Worm (Caenorhabditis elegans): ENCODE results near the gene fem-2.

The fem-2 gene

DNA sequence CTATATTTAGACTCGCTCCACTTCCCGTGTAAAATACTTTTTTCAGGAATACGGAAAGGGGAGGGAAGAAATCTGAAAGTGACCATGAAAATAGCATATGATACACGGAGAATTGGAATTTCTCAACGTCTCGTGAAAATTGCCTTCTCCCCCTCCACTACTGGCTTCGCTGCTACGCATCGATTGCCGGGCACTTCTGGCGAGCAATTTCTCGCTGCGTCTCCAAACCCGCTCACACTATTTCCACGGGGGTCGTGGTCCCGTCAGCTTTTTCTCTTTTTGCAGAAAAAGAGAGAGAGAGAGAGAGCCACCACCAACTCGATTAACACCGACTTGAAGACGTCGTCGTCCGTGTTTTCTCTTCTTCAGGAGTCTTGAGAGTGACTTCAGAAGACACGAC, 36.6 kb upstream of the fem-2 start (continued):
- TF ChIP-seq dmd-4 (tag; optimal IDR thresholded peaks at IDR 0.05) (no peak), nhr-237 (tag; optimal IDR thresholded peaks at IDR 0.05) (no peak), unc-39 (tag; optimal IDR thresholded peaks at IDR 0.05) (no peak), lsy-2 (tag; optimal IDR thresholded peaks at IDR 0.05) (peak; percentile 45 to 68), zag-1 (tag; optimal IDR thresholded peaks at IDR 0.05) (peak; percentile 83), nhr-11 (tag; optimal IDR thresholded peaks at IDR 0.05) (no peak), F13H6.1 (tag; optimal IDR thresholded peaks at IDR 0.05) (peak; percentile 69), aly-2 (tag; optimal IDR thresholded peaks at IDR 0.05) (no peak), ZK546.5 (tag; optimal IDR thresholded peaks at IDR 0.05) (no peak), gmeb-1 (tag; optimal IDR thresholded peaks at IDR 0.05) (no peak), nhr-23 (tag; optimal IDR thresholded peaks at IDR 0.05) (no peak), mdl-1 (tag; optimal IDR thresholded peaks at IDR 0.05) (peak; percentile 1 to 69), ztf-11 (tag; optimal IDR thresholded peaks at IDR 0.05) (no peak), mbf-1 (tag; optimal IDR thresholded peaks at IDR 0.05) (no peak)

DNA sequence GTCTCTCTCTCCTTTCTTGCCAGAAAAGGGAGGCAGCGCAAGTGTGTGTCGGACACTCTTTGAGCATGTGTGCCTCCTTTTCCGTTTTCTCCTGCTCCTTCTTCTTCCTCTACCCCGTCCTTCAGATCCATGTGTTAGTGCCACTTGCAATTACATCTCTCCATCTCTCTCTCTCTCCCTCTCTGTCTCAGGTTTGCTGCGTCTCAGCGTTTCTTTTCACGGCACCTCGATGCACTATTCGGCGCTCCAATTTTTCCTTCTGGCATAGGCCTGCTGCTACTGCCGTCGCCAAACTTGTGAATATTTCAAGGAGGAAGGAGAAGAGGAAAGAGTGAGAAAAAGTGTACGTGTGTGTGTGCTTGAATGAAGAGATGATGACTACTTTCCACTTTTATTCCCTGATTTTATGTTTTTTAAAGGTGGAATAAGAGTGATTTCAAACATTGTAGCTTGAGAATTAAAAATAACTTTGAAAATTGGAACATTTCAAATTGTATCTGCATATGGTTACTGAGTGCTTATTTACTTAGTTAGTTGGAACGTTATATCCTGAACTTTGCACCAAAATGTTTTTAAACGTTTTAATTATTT, 34.0 kb upstream of the fem-2 start, which contains the start of gene W02B3.3:
Gene W02B3.3, minus strand, starts transcription at position 131 of the 591 bp plus-strand sequence.
- TF ChIP-seq nhr-6 (tag; optimal IDR thresholded peaks at IDR 0.05) (peak; percentile 50), ztf-4 (tag; optimal IDR thresholded peaks at IDR 0.05) (peak; percentile 41), fos-1 (tag; optimal IDR thresholded peaks at IDR 0.05) (peak; percentile 11), R02D3.7 (tag; optimal IDR thresholded peaks at IDR 0.05) (no peak), snpc-4 (tag; optimal IDR thresholded peaks at IDR 0.05) (peak; percentile 29), F13H6.1 (tag; optimal IDR thresholded peaks at IDR 0.05) (peak; percentile 76), mdl-1 (tag; optimal IDR thresholded peaks at IDR 0.05) (peak in 1 of 2 experiments; percentile 52), C34F6.9 (tag; optimal IDR thresholded peaks at IDR 0.05) (peak; percentile 90), egl-27 (tag; optimal IDR thresholded peaks at IDR 0.05) (peak; percentile 68), sma-9 (GFP tag; optimal IDR thresholded peaks at IDR 0.05) (peak; percentile 63), sma-9 (tag; optimal IDR thresholded peaks at IDR 0.05) (no peak), nhr-129 (tag; optimal IDR thresholded peaks at IDR 0.05) (peak; percentile 92), lsy-2 (tag; optimal IDR thresholded peaks at IDR 0.05) (peak; percentile 17 to 74), unc-55 (GFP tag; optimal IDR thresholded peaks at IDR 0.05) (peak; percentile 97), blmp-1 (tag; optimal IDR thresholded peaks at IDR 0.05; ENCODE audit: insufficient read depth) (no peak), lin-39 (tag; optimal IDR thresholded peaks at IDR 0.05) (no peak), Y55F3AM.14 (GFP tag; optimal IDR thresholded peaks at IDR 0.05) (peak; percentile 10), zag-1 (tag; optimal IDR thresholded peaks at IDR 0.05) (peak; percentile 90), crh-2 (tag; optimal IDR thresholded peaks at IDR 0.05) (peak; percentile 65), elt-1 (tag; optimal IDR thresholded peaks at IDR 0.05) (no peak), mbf-1 (tag; optimal IDR thresholded peaks at IDR 0.05) (no peak), alr-1 (tag; optimal IDR thresholded peaks at IDR 0.05) (peak; percentile 27), unc-62 (GFP tag; optimal IDR thresholded peaks at IDR 0.05) (no peak), lin-11 (tag; optimal IDR thresholded peaks at IDR 0.05) (peak; percentile 35)

DNA sequence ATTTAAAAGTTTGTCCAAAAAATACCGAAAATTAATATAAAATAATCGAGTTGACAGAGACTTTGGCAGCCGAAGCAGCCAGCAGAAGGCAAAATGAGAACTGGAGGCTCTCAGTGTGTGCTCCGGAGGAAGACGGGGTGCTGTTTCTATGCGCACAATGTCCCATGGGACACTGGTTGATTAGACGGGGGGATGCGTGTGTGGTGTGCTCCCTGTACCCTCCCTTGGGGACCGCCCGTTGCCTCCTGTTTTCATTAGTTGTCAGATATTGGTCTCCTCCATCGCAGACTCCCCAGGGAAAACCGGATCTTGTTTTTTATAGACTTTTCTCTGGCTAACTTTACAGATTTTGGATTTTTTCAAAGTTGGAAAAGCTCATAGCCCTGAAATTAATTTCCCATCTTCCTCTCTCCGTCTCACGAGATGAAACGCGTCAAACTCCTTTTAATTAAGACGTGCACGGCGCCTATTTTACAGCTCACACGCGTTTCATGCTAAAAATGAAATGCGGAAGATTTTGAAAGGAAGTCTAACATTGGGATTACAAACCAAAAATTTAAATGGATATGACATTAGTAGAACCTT, 30.8 kb upstream of the fem-2 start, which contains the start of gene C09F5.3:
Gene C09F5.3, minus strand, starts transcription at position 94 of the 585 bp plus-strand sequence.
- TF ChIP-seq alr-1 (tag; optimal IDR thresholded peaks at IDR 0.05) (no peak), nhr-129 (tag; optimal IDR thresholded peaks at IDR 0.05) (no peak), sem-4 (tag; optimal IDR thresholded peaks at IDR 0.05) (no peak), mab-5 (tag; optimal IDR thresholded peaks at IDR 0.05) (no peak), ceh-82 (tag; optimal IDR thresholded peaks at IDR 0.05) (no peak), snpc-4 (tag; optimal IDR thresholded peaks at IDR 0.05) (no peak), ztf-1 (GFP tag; conservative IDR thresholded peaks at IDR 0.05) (no peak), peb-1 (tag; optimal IDR thresholded peaks at IDR 0.05) (no peak)

DNA sequence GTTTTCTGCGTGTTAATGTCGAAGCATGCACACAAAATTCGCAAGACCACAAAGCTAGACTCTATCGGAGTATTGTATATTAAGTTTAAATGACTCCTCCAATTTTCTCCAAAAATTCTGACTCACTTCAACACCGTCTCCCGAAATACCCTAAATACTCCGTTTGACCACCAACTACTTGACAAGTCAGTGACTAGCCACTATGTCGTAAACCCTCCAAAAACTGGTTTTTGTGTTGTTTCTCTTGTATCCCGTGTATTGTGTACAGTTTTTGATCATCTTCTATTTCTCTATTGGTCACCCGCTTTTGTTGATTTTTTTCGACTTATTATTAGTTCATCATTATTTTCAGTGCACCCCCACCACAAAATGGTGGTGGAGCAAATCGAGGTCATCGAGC, 23.9 kb upstream of the fem-2 start, which contains the start of gene C09F5.1:
Gene C09F5.1, plus strand, starts transcription at position 353 of the 400 bp plus-strand sequence.
- TF ChIP-seq unc-39 (tag; optimal IDR thresholded peaks at IDR 0.05) (no peak), sma-9 (GFP tag; optimal IDR thresholded peaks at IDR 0.05) (no peak), sma-9 (tag; optimal IDR thresholded peaks at IDR 0.05) (no peak), sem-4 (tag; optimal IDR thresholded peaks at IDR 0.05) (no peak), ama-1 (optimal IDR thresholded peaks at IDR 0.05) (no peak), ZK546.5 (tag; optimal IDR thresholded peaks at IDR 0.05) (no peak), nhr-25 (tag; optimal IDR thresholded peaks at IDR 0.05) (peak; percentile 49), F13H6.1 (tag; optimal IDR thresholded peaks at IDR 0.05) (no peak), nhr-129 (tag; optimal IDR thresholded peaks at IDR 0.05) (peak; percentile 17), peb-1 (tag; optimal IDR thresholded peaks at IDR 0.05) (no peak)
